Fruit fly (Drosophila melanogaster): ENCODE results near the gene CG43997.

The CG43997 gene

DNA sequence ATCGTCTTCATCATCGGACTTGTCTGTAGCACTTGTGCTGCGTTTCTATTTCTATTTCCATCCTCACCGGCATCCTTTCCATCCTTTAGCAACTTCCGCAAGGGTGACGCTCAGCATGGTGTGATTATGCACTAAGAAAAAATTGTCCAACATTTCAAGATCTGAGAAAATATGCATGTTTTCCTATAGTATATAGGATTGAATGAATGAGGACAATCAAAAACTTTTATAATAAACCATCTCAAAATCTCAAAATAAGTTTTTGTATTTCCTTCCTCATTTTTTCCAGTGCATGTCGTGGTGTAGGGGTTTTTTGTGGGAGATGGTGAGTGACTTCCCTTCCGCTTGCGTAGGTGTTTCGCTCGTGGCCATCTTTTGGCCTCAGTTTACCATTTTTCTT lies 1.9 kb upstream of the CG43997 start (continued):
- TF ChIP-seq CG12942 (GFP tag; optimal IDR thresholded peaks at IDR 0.05) (no peak), pnt (GFP tag; optimal IDR thresholded peaks at IDR 0.05) (no peak), ATbp (GFP tag; optimal IDR thresholded peaks at IDR 0.05) (peak; percentile 35), stwl (tag; optimal IDR thresholded peaks at IDR 0.05) (no peak), ato (GFP tag; IDR thresholded peaks at IDR 0.05; ENCODE audit: partially characterized antibody) (no peak), CG8290 (GFP tag; optimal IDR thresholded peaks at IDR 0.05) (no peak), CG8290 (tag; optimal IDR thresholded peaks at IDR 0.05) (no peak), CG1233 (GFP tag; optimal IDR thresholded peaks at IDR 0.05) (no peak), CG4707 (GFP tag; optimal IDR thresholded peaks at IDR 0.05) (no peak), nau (GFP tag; optimal IDR thresholded peaks at IDR 0.05) (no peak), Awh (GFP tag; IDR thresholded peaks at IDR 0.05) (no peak), CG7839 (tag; optimal IDR thresholded peaks at IDR 0.05) (peak; percentile 28), H15 (GFP tag; IDR thresholded peaks at IDR 0.05) (no peak), D19A (tag; optimal IDR thresholded peaks at IDR 0.05) (no peak), shn (GFP tag; optimal IDR thresholded peaks at IDR 0.05) (no peak), CG32532 (GFP tag; IDR thresholded peaks at IDR 0.05) (0 out of 2 replicates have a peak, but pooled peaks have one; percentile 22), unpg (GFP tag; optimal IDR thresholded peaks at IDR 0.05) (peak; percentile 37), Myb (GFP tag; optimal IDR thresholded peaks at IDR 0.05) (no peak), NC2β (GFP tag; optimal IDR thresholded peaks at IDR 0.05) (no peak), Xbp1 (GFP tag; optimal IDR thresholded peaks at IDR 0.05) (peak; percentile 11), twi (tag; optimal IDR thresholded peaks at IDR 0.05) (no peak), CG2678 (tag; optimal IDR thresholded peaks at IDR 0.05) (peak; percentile 55), Meics (GFP tag; optimal IDR thresholded peaks at IDR 0.05) (peak; percentile 9), CG18599 (GFP tag; optimal IDR thresholded peaks at IDR 0.05) (peak; percentile 68), CG3065 (GFP tag; optimal IDR thresholded peaks at IDR 0.05) (no peak), CG13624 (GFP tag; optimal IDR thresholded peaks at IDR 0.05) (no peak), CG4820 (GFP tag; optimal IDR thresholded peaks at IDR 0.05) (no peak), sens-2 (GFP tag; IDR thresholded peaks at IDR 0.05) (no peak), ara (GFP tag; IDR thresholded peaks at IDR 0.05) (no peak), bigmax (GFP tag; optimal IDR thresholded peaks at IDR 0.05) (no peak), CG8478 (optimal IDR thresholded peaks at IDR 0.05) (no peak), CG7987 (GFP tag; optimal IDR thresholded peaks at IDR 0.05) (no peak), sqz (GFP tag; optimal IDR thresholded peaks at IDR 0.05) (no peak), nerfin-1 (tag; optimal IDR thresholded peaks at IDR 0.05) (no peak), Poxn (GFP tag; IDR thresholded peaks at IDR 0.05) (no peak), Hr51 (GFP tag; optimal IDR thresholded peaks at IDR 0.05) (peak in 1 of 2 experiments; percentile 33), CG1529 (GFP tag; optimal IDR thresholded peaks at IDR 0.05) (no peak), Fer3 (tag; optimal IDR thresholded peaks at IDR 0.05) (no peak), CG6854 (GFP tag; optimal IDR thresholded peaks at IDR 0.05) (no peak), lmd (GFP tag; IDR thresholded peaks at IDR 0.05) (peak; percentile 24; the same call in 1 of the 2 replicates), kah (GFP tag; optimal IDR thresholded peaks at IDR 0.05) (no peak), CG17359 (tag; optimal IDR thresholded peaks at IDR 0.05) (peak; percentile 44), CG1602 (GFP tag; optimal IDR thresholded peaks at IDR 0.05) (no peak)

DNA sequence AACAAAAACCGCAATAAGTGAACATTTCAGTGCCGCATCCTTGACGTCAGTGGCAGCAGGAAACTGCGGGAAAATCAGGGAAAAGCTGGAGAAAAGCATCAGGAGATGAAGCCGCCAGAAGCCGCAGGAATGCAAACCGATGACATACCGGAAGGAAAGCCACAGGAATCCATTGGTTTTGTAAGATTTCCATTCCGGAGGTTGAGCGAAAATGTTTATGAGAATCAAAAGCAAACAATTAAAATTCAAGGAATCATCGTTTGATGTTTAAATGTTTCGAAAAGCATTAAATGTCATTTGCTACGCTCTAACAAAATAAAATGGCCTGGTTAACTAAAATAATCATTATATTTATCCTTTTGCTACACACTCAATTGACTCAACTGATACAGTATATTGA lies 1.3 kb upstream of the CG43997 start, which contains the start of gene CG43996:
CG43996 (plus strand) TSS at position 301 of the 400 bp plus-strand sequence.
- no peak for TF ChIP-seq unpg (GFP tag; optimal IDR thresholded peaks at IDR 0.05)
- no peak for TF ChIP-seq gro (GFP tag; optimal IDR thresholded peaks at IDR 0.05)
- TF ChIP-seq Hmr (GFP tag; optimal IDR thresholded peaks at IDR 0.05) = no peak
